Worm (Caenorhabditis elegans): Measurements from ENCODE around the gene F32D8.13.
"Not testable (repeated sequence)": the region's sequence is repeated elsewhere in the genome, so short reads cannot be mapped to it uniquely, and the experiment has no call there.

DNA sequence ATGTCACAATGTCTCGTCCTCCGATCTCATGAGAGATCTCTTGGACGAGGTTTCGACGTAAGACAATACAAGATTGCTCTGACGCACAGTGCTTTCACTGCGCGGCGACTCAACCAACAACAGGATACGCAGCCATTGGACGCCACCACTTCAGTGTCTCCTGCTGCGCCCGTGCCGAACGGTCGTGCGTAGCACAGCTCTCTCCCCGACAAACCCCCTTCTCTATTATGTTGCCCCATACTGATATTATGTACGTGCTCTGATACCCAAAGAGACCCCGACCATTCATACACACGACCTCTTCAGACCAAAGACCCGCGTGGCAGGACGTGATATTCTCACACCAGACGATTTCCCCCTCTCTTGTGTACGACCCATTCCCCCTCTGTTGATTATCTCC lies 30.0 kb downstream of the F32D8.13 start:
- not testable (repeated sequence) for TF ChIP-seq K11D2.4 (GFP tag; IDR thresholded peaks at IDR 0.05); him-1 (tag; optimal IDR thresholded peaks at IDR 0.05); lin-35 (GFP tag; optimal IDR thresholded peaks at IDR 0.05); snpc-4 (GFP tag; optimal IDR thresholded peaks at IDR 0.05); snpc-4 (tag; optimal IDR thresholded peaks at IDR 0.05); ztf-18 (tag; optimal IDR thresholded peaks at IDR 0.05); akir-1 (GFP tag; optimal IDR thresholded peaks at IDR 0.05); unc-62 (GFP tag; optimal IDR thresholded peaks at IDR 0.05); nfya-1 (tag; optimal IDR thresholded peaks at IDR 0.05; ENCODE audit: borderline replicate concordance, insufficient read depth); pha-4 (tag; optimal IDR thresholded peaks at IDR 0.05); ets-4 (GFP tag; optimal IDR thresholded peaks at IDR 0.05); efl-1 (GFP tag; optimal IDR thresholded peaks at IDR 0.05); unc-130 (GFP tag; optimal IDR thresholded peaks at IDR 0.05)
- 0 out of 2 replicates have a peak, but pooled peaks have one; percentile 16 for TF ChIP-seq F37B4.10 (GFP tag; IDR thresholded peaks at IDR 0.05)

Data from whole organism, young adult.